Fruit fly (Drosophila melanogaster): ENCODE measurements around the gene tadr.

The tadr gene

DNA sequence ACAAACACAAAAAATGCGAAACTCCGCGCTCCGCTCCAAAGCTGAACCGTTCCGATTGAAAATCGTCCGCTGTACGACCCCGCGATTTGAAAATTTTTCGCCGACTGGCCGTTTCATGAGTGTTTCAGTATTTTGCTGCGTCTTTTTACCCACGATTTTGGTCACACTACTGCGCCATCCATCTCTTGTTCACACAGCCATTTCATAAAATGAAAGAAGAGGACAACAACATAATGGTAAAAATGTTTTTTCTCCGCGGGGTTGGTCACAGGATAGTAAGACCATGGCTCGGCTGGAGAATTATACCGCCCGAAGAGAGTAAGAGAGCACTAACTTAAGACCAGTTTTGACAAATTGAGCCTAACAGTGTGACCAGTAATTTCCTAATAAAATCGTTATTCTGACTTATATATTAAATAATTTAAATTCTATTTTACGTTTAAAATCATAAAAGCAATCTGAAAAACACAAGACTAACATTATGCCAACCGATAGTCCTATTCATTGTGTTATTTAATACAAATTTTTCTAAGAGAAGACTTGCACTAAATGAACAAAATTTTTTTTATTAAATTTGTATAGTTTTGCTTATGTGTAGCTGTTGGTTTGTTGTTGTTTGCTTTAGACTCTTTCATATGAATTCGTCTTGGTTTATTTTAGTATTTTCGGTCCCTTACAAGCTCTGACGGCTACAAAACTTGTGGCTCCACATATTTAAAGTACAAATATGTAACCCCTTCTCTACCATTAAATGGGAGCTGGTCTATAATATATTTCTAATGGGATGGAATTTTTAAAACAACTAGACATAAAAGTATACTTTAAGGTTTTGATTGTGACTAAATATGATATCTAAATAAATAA is 23.1 kb upstream of the tadr start, which contains the start of gene CG42238 (continued):
- TF ChIP-seq HmgZ (tag; optimal IDR thresholded peaks at IDR 0.05): peak; percentile 54
- TF ChIP-seq ken (GFP tag; IDR thresholded peaks at IDR 0.05): peak; percentile 10; the same call in 1 of the 3 replicates
- TF ChIP-seq Bgb (GFP tag; IDR thresholded peaks at IDR 0.05; ENCODE audit: partially characterized antibody): peak; percentile 54; the same call in 1 of the 2 replicates
- TF ChIP-seq crol (GFP tag; IDR thresholded peaks at IDR 0.05): peak; percentile 52
- peak; percentile 48 for TF ChIP-seq CG9932 (GFP tag; IDR thresholded peaks at IDR 0.05)
- TF ChIP-seq Bteb2 (GFP tag; optimal IDR thresholded peaks at IDR 0.05): no peak
- TF ChIP-seq CG14710 (tag; optimal IDR thresholded peaks at IDR 0.05): peak; percentile 57
- peak; percentile 74 for TF ChIP-seq CG15514 (GFP tag; optimal IDR thresholded peaks at IDR 0.05)
- TF ChIP-seq Hr39 (optimal IDR thresholded peaks at IDR 0.05): no peak
- TF ChIP-seq nerfin-1 (tag; optimal IDR thresholded peaks at IDR 0.05): peak; percentile 1
- peak; percentile 6 for TF ChIP-seq sqz (GFP tag; optimal IDR thresholded peaks at IDR 0.05)
- no peak for TF ChIP-seq B-H1 (GFP tag; IDR thresholded peaks at IDR 0.05)
- TF ChIP-seq CG14050 (GFP tag; IDR thresholded peaks at IDR 0.05): peak; percentile 34; the same call in 1 of the 3 replicates
- no peak for TF ChIP-seq pho (GFP tag; optimal IDR thresholded peaks at IDR 0.05)
- TF ChIP-seq repo (GFP tag; optimal IDR thresholded peaks at IDR 0.05): peak; percentile 1
- peak; percentile 55 for TF ChIP-seq abd-A (tag; optimal IDR thresholded peaks at IDR 0.05)
- TF ChIP-seq knrl (GFP tag; IDR thresholded peaks at IDR 0.05; ENCODE audit: partially characterized antibody): peak; percentile 31; the same call in 1 of the 3 replicates
- 0 out of 2 replicates have a peak, but pooled peaks have one; percentile 41 for TF ChIP-seq sob (GFP tag; IDR thresholded peaks at IDR 0.05)
- TF ChIP-seq sens (GFP tag): peak; percentile 81
- peak; percentile 64 for TF ChIP-seq CG1603 (tag; optimal IDR thresholded peaks at IDR 0.05)
- no peak for TF ChIP-seq CG4730 (GFP tag; IDR thresholded peaks at IDR 0.05)
- 0 out of 2 replicates have a peak, but pooled peaks have one; percentile 15 for TF ChIP-seq MBD-R2 (GFP tag; IDR thresholded peaks at IDR 0.05)
- TF ChIP-seq Nf-YA (GFP tag; IDR thresholded peaks at IDR 0.05): 0 out of 2 replicates have a peak, but pooled peaks have one; percentile 10
- peak; percentile 36 for TF ChIP-seq CG17186 (GFP tag; optimal IDR thresholded peaks at IDR 0.05)
- TF ChIP-seq ems (GFP tag; optimal IDR thresholded peaks at IDR 0.05): no peak
- TF ChIP-seq CG1024 (GFP tag; IDR thresholded peaks at IDR 0.05): peak; percentile 34; the same call in 1 of the 2 replicates
- TF ChIP-seq ase (GFP tag; IDR thresholded peaks at IDR 0.05): no peak
- no peak for TF ChIP-seq CG3407 (GFP tag; optimal IDR thresholded peaks at IDR 0.05)
- TF ChIP-seq ERR (GFP tag; optimal IDR thresholded peaks at IDR 0.05): peak; percentile 23
- TF ChIP-seq Xrp1 (GFP tag; IDR thresholded peaks at IDR 0.05): 0 out of 2 replicates have a peak, but pooled peaks have one; percentile 23
- 0 out of 2 replicates have a peak, but pooled peaks have one; percentile 39 for TF ChIP-seq ato (GFP tag; IDR thresholded peaks at IDR 0.05; ENCODE audit: partially characterized antibody)
- TF ChIP-seq ftz-f1 (GFP tag; optimal IDR thresholded peaks at IDR 0.05): no peak
- peak; percentile 72 for TF ChIP-seq pzg (GFP tag; optimal IDR thresholded peaks at IDR 0.05)
- TF ChIP-seq Sry-δ (GFP tag; optimal IDR thresholded peaks at IDR 0.05): peak; percentile 10
- TF ChIP-seq CG10321 (GFP tag; IDR thresholded peaks at IDR 0.05): peak; percentile 92
- TF ChIP-seq CG9797 (GFP tag; optimal IDR thresholded peaks at IDR 0.05): peak; percentile 95
- TF ChIP-seq CG17359 (tag; optimal IDR thresholded peaks at IDR 0.05): no peak
- no peak for TF ChIP-seq z (GFP tag; IDR thresholded peaks at IDR 0.05)
- TF ChIP-seq Myb (GFP tag; optimal IDR thresholded peaks at IDR 0.05): peak; percentile 60
- peak; percentile 32 for TF ChIP-seq HLHmδ (GFP tag; optimal IDR thresholded peaks at IDR 0.05)
- TF ChIP-seq CG12104 (GFP tag; optimal IDR thresholded peaks at IDR 0.05): no peak
- TF ChIP-seq CG11504 (tag; optimal IDR thresholded peaks at IDR 0.05): peak; percentile 4
- TF ChIP-seq chinmo (GFP tag; IDR thresholded peaks at IDR 0.05; ENCODE audit: partially characterized antibody): 0 out of 4 replicates have a peak, but pooled peaks have one; percentile 38
- no peak for TF ChIP-seq CG9876 (GFP tag; optimal IDR thresholded peaks at IDR 0.05)
- 0 out of 3 replicates have a peak, but pooled peaks have one; percentile 16 for TF ChIP-seq zen2 (GFP tag; IDR thresholded peaks at IDR 0.05; ENCODE audit: partially characterized antibody)
- no peak for TF ChIP-seq CG17385 (GFP tag; optimal IDR thresholded peaks at IDR 0.05)
- peak; percentile 27; the same call in 1 of the 3 replicates for TF ChIP-seq zfh1 (GFP tag; IDR thresholded peaks at IDR 0.05)
- TF ChIP-seq HLH4C (GFP tag; IDR thresholded peaks at IDR 0.05; ENCODE audit: partially characterized antibody): 0 out of 3 replicates have a peak, but pooled peaks have one; percentile 21

All from whole organism, embryonic.